Worm (Caenorhabditis elegans): ENCODE results near the gene ZK688.5.

DNA sequence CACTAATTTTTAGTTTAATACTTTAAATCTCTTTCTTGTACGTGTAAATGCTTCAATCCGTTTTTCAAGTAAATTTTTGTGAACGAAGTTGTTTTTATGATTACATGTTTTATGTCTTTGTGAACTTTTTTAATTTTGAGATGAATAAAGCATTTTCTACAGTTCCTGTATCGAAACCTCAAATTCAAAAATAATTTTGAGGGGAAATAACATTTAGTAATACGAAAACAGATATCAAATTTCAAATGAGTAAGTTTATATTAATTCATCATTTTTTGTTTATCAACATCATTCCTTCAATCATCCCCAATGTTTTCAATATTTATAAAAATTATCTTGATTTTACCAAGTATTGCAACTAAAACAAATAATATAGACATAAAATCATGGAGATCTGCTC, 46.1 kb upstream of the ZK688.5 start, which contains the start of gene C29E4.10:
- TF ChIP-seq mep-1 (tag; optimal IDR thresholded peaks at IDR 0.05), result no peak
- no peak for TF ChIP-seq hpl-2 (GFP tag; optimal IDR thresholded peaks at IDR 0.05)
- no peak for TF ChIP-seq sup-37 (GFP tag; optimal IDR thresholded peaks at IDR 0.05)
- TF ChIP-seq snpc-4 (tag; optimal IDR thresholded peaks at IDR 0.05), result no peak
- no peak for TF ChIP-seq nhr-28 (tag; optimal IDR thresholded peaks at IDR 0.05)
- no peak for TF ChIP-seq ceh-8 (GFP tag; optimal IDR thresholded peaks at IDR 0.05)
- TF ChIP-seq fkh-4 (tag; optimal IDR thresholded peaks at IDR 0.05; ENCODE audit: borderline replicate concordance), result no peak
- TF ChIP-seq elt-3 (tag; optimal IDR thresholded peaks at IDR 0.05), result no peak
- no peak for TF ChIP-seq alr-1 (tag; optimal IDR thresholded peaks at IDR 0.05; ENCODE audit: borderline replicate concordance)
- no peak for TF ChIP-seq hlh-4 (tag; optimal IDR thresholded peaks at IDR 0.05)

All from whole organism, L1 larva.